Fruit fly (Drosophila melanogaster) whole organism, embryonic: ENCODE measurements around the gene Fum1.
A peak's percentile ranks its signal among the peaks of the same experiment; 100 is the strongest.

Experiments
- Antp ChIP-seq: fragments of 200-800 bp; sonication (Bioruptor generic); optimal IDR thresholded peaks from 3 replicates; lab custom pipeline; 2016; ENCODE audit warnings: missing biosample characterization, missing genetic modification characterization
- B-H1 ChIP-seq: fragments of 200-800 bp; sonication (Bioruptor generic); IDR thresholded peaks from 3 replicates; pipeline ENCODE4 v1.3.6; 2022; ENCODE audit warnings: missing biosample characterization, missing genetic modification characterization
- CG10274 ChIP-seq: fragments of 200-800 bp; sonication (Bioruptor generic); optimal IDR thresholded peaks from 3 replicates; lab custom pipeline; 2017; ENCODE audit warnings: missing biosample characterization, mild to moderate bottlenecking, missing genetic modification characterization
- CG11085 ChIP-seq: fragments of 200-800 bp; sonication (Bioruptor generic); IDR thresholded peaks from 2 replicates; pipeline ENCODE4 v1.3.6; 2022; ENCODE audit warnings: missing biosample characterization, missing genetic modification characterization
- CG11504 ChIP-seq: fragments of 200-800 bp; sonication (Bioruptor generic); optimal IDR thresholded peaks from 3 replicates; lab custom pipeline; 2019; ENCODE audit warnings: missing biosample characterization, mild to moderate bottlenecking, missing genetic modification characterization, moderate library complexity
- CG14710 ChIP-seq: fragments of 200-800 bp; sonication (Bioruptor generic); optimal IDR thresholded peaks from 3 replicates; lab custom pipeline; 2019; ENCODE audit warnings: missing biosample characterization, mild to moderate bottlenecking, missing genetic modification characterization, moderate library complexity
- CG15514 ChIP-seq: fragments of 200-800 bp; sonication (Bioruptor generic); optimal IDR thresholded peaks from 3 replicates; lab custom pipeline; 2017; ENCODE audit warnings: missing biosample characterization, missing genetic modification characterization, mild to moderate bottlenecking, moderate library complexity, missing genetic modification reagents
- CG1603 ChIP-seq: fragments of 200-800 bp; sonication (Bioruptor generic); optimal IDR thresholded peaks from 2 replicates; lab custom pipeline; 2019; ENCODE audit warnings: missing biosample characterization, mild to moderate bottlenecking, missing genetic modification characterization, moderate library complexity
- CG17912 ChIP-seq: fragments of 200-800 bp; sonication (Bioruptor generic); optimal IDR thresholded peaks from 2 replicates; lab custom pipeline; 2018; ENCODE audit warnings: missing biosample characterization, mild to moderate bottlenecking, missing genetic modification characterization
- CG1792 ChIP-seq: fragments of 200-800 bp; sonication (Bioruptor generic); optimal IDR thresholded peaks from 2 replicates; lab custom pipeline; 2016; ENCODE audit warnings: missing biosample characterization, missing genetic modification characterization
- CG2202 ChIP-seq: fragments of 200-800 bp; sonication (Bioruptor generic); optimal IDR thresholded peaks from 2 replicates; lab custom pipeline; 2018; ENCODE audit warnings: missing biosample characterization, mild to moderate bottlenecking, missing genetic modification characterization
- CG2678 ChIP-seq: fragments of 200-800 bp; sonication (Bioruptor generic); optimal IDR thresholded peaks from 3 replicates; lab custom pipeline; 2019; ENCODE audit warnings: missing biosample characterization, mild to moderate bottlenecking, missing genetic modification characterization, moderate library complexity
- CG3847 ChIP-seq: fragments of 200-800 bp; sonication (Bioruptor generic); IDR thresholded peaks from 2 replicates; pipeline ENCODE4 v1.3.6; 2022; ENCODE audit warnings: missing biosample characterization, missing genetic modification characterization
- CG42726 ChIP-seq: fragments of 200-800 bp; sonication (Bioruptor generic); IDR thresholded peaks from 2 replicates; pipeline ENCODE4 v1.3.6; 2022; ENCODE audit warnings: missing biosample characterization, missing genetic modification characterization; ENCODE audit not compliant: partially characterized antibody
- CG4282 ChIP-seq: fragments of 200-800 bp; sonication (Bioruptor generic); optimal IDR thresholded peaks from 2 replicates; lab custom pipeline; 2016; ENCODE audit warnings: missing biosample characterization, missing genetic modification characterization
- CG6654 ChIP-seq: fragments of 200-800 bp; sonication (Bioruptor generic); optimal IDR thresholded peaks from 2 replicates; lab custom pipeline; 2017; ENCODE audit warnings: missing biosample characterization, mild to moderate bottlenecking, missing genetic modification characterization
- CG6854 ChIP-seq: fragments of 200-800 bp; sonication (Bioruptor generic); optimal IDR thresholded peaks from 3 replicates; lab custom pipeline; 2017; ENCODE audit warnings: missing biosample characterization, mild to moderate bottlenecking, missing genetic modification characterization
- CG7839 ChIP-seq: fragments of 200-800 bp; sonication (Bioruptor generic); optimal IDR thresholded peaks from 3 replicates; lab custom pipeline; 2018; ENCODE audit warnings: missing biosample characterization, mild to moderate bottlenecking, missing genetic modification characterization, moderate library complexity
- CG8765 ChIP-seq: fragments of 200-800 bp; sonication (Bioruptor generic); IDR thresholded peaks from 2 replicates; pipeline ENCODE4 v1.3.6; 2022; ENCODE audit warnings: missing biosample characterization, missing genetic modification characterization
- CG8944 ChIP-seq: fragments of 200-800 bp; sonication (Bioruptor generic); optimal IDR thresholded peaks from 3 replicates; lab custom pipeline; 2016; ENCODE audit warnings: missing biosample characterization, missing genetic modification characterization
- Camta ChIP-seq: fragments of 200-800 bp; sonication (Bioruptor generic); optimal IDR thresholded peaks from 2 replicates; lab custom pipeline; 2016; ENCODE audit warnings: missing biosample characterization, missing genetic modification characterization
- Chrac-16 ChIP-seq: fragments of 200-800 bp; sonication (Bioruptor generic); optimal IDR thresholded peaks from 3 replicates; lab custom pipeline; 2016; ENCODE audit warnings: missing biosample characterization, missing genetic modification characterization
- D ChIP-seq, 2 experiments: fragments of 200-800 bp in 1 of 2; fragments of >200 bp in 1 of 2; sonication (Bioruptor generic) in 1 of 2; optimal IDR thresholded peaks; 2 replicates in 1 of 2; 3 replicates in 1 of 2; lab custom pipeline; 2017; ENCODE audit warnings: mild to moderate bottlenecking in 1 of 2, missing biosample characterization in 1 of 2, missing genetic modification characterization in 1 of 2, missing genetic modification reagents in 1 of 2
- Doc3 ChIP-seq: fragments of 200-800 bp; sonication (Bioruptor generic); IDR thresholded peaks from 3 replicates; pipeline ENCODE4 v1.3.6; 2022; ENCODE audit warnings: missing biosample characterization, missing genetic modification characterization; ENCODE audit not compliant: partially characterized antibody
- Drgx ChIP-seq: fragments of 200-800 bp; sonication (Bioruptor generic); IDR thresholded peaks from 2 replicates; pipeline ENCODE4 v1.3.6; 2022; ENCODE audit warnings: missing biosample characterization, missing genetic modification characterization
- Eip74EF ChIP-seq, 2 experiments: fragments of 200-800 bp in 1 of 2; fragments of >200 bp in 1 of 2; sonication (Bioruptor generic) in 1 of 2; optimal IDR thresholded peaks; 2 replicates each; lab custom pipeline; 2017 to 2019; ENCODE audit warnings: missing biosample characterization in 2 of 2, missing genetic modification characterization in 2 of 2, mild to moderate bottlenecking in 1 of 2, moderate library complexity in 1 of 2
- Sry-β ChIP-seq: fragments of 200-800 bp; sonication (Bioruptor generic); optimal IDR thresholded peaks from 2 replicates; lab custom pipeline; 2018; ENCODE audit warnings: missing biosample characterization, mild to moderate bottlenecking, missing genetic modification characterization, moderate library complexity
- TFAM ChIP-seq: fragments of 200-800 bp; sonication (Bioruptor generic); optimal IDR thresholded peaks from 2 replicates; lab custom pipeline; 2017; ENCODE audit warnings: missing biosample characterization, missing genetic modification characterization, inconsistent platforms
- bab2 ChIP-seq: fragments of 200-800 bp; sonication (Bioruptor generic); optimal IDR thresholded peaks from 2 replicates; lab custom pipeline; 2016; ENCODE audit warnings: missing biosample characterization, missing genetic modification characterization
- bbx ChIP-seq: fragments of 200-800 bp; sonication (Bioruptor generic); IDR thresholded peaks from 2 replicates; pipeline ENCODE4 v1.3.6; 2022; ENCODE audit warnings: missing biosample characterization, missing genetic modification characterization; ENCODE audit not compliant: partially characterized antibody
- br ChIP-seq: fragments of >200 bp; optimal IDR thresholded peaks from 2 replicates; lab custom pipeline; 2017
- fd64A ChIP-seq: fragments of 200-800 bp; sonication (Bioruptor generic); optimal IDR thresholded peaks from 3 replicates; lab custom pipeline; 2018; ENCODE audit warnings: missing biosample characterization, mild to moderate bottlenecking, missing genetic modification characterization
- fru ChIP-seq: fragments of >200 bp; optimal IDR thresholded peaks from 2 replicates; lab custom pipeline; 2017
- gt ChIP-seq: fragments of 200-800 bp; sonication (Bioruptor generic); IDR thresholded peaks from 2 replicates; pipeline ENCODE4 v1.3.6; 2022; ENCODE audit warnings: missing biosample characterization, missing genetic modification characterization
- h ChIP-seq: fragments of >200 bp; optimal IDR thresholded peaks from 2 replicates; lab custom pipeline; 2017
- kni ChIP-seq: fragments of 200-800 bp; sonication (Bioruptor generic); optimal IDR thresholded peaks from 3 replicates; lab custom pipeline; 2017; ENCODE audit warnings: mild to moderate bottlenecking, missing biosample characterization, missing genetic modification reagents, missing genetic modification characterization
- lmd ChIP-seq: fragments of 200-800 bp; sonication (Bioruptor generic); IDR thresholded peaks from 2 replicates; pipeline ENCODE4 v1.3.6; 2022; ENCODE audit warnings: missing biosample characterization, missing genetic modification characterization
- nerfin-1 ChIP-seq: fragments of 200-800 bp; sonication (Bioruptor generic); optimal IDR thresholded peaks from 3 replicates; lab custom pipeline; 2019; ENCODE audit warnings: missing biosample characterization, mild to moderate bottlenecking, missing genetic modification characterization, moderate library complexity
- onecut ChIP-seq: fragments of 200-800 bp; sonication (Bioruptor generic); IDR thresholded peaks from 2 replicates; pipeline ENCODE4 v1.3.6; 2022; ENCODE audit warnings: missing biosample characterization, missing genetic modification characterization
- otp ChIP-seq: fragments of 200-800 bp; sonication (Bioruptor generic); IDR thresholded peaks from 3 replicates; pipeline ENCODE4, ENCODE4 v1.3.6; 2022; ENCODE audit warnings: missing biosample characterization, missing genetic modification characterization
- phol ChIP-seq: fragments of 200-800 bp; sonication (Bioruptor generic); optimal IDR thresholded peaks from 3 replicates; lab custom pipeline; 2018; ENCODE audit warnings: missing biosample characterization, mild to moderate bottlenecking, missing genetic modification characterization, moderate library complexity
- slbo ChIP-seq: fragments of 200-800 bp; sonication (Bioruptor generic); IDR thresholded peaks from 2 replicates; pipeline ENCODE4 v1.3.6; 2022; ENCODE audit warnings: missing biosample characterization, missing genetic modification characterization
- slp2 ChIP-seq: fragments of 200-800 bp; sonication (Bioruptor generic); optimal IDR thresholded peaks from 2 replicates; lab custom pipeline; 2016; ENCODE audit warnings: missing biosample characterization, missing genetic modification characterization
- tio ChIP-seq: fragments of 200-800 bp; sonication (Bioruptor generic); optimal IDR thresholded peaks from 2 replicates; lab custom pipeline; 2017; ENCODE audit warnings: missing biosample characterization, missing genetic modification characterization, inconsistent platforms
- tna ChIP-seq: fragments of 200-800 bp; sonication (Bioruptor generic); IDR thresholded peaks from 2 replicates; pipeline ENCODE4 v1.3.6; 2022; ENCODE audit warnings: missing biosample characterization, missing genetic modification characterization; ENCODE audit not compliant: partially characterized antibody
- trh ChIP-seq: fragments of 200-800 bp; sonication (Bioruptor generic); optimal IDR thresholded peaks from 2 replicates; lab custom pipeline; 2016; ENCODE audit warnings: missing biosample characterization, missing genetic modification characterization
- vvl ChIP-seq: fragments of 200-800 bp; sonication (Bioruptor generic); IDR thresholded peaks from 2 replicates; pipeline ENCODE4 v1.3.6; 2022; ENCODE audit warnings: missing biosample characterization, missing genetic modification characterization
- yki ChIP-seq: fragments of >200 bp; optimal IDR thresholded peaks from 3 replicates; lab custom pipeline; 2018
- z ChIP-seq: fragments of 200-800 bp; sonication (Bioruptor generic); IDR thresholded peaks from 3 replicates; pipeline ENCODE4 v1.3.6; 2022; ENCODE audit warnings: missing biosample characterization, missing genetic modification characterization
- zen ChIP-seq: fragments of 200-800 bp; sonication (Bioruptor generic); optimal IDR thresholded peaks from 3 replicates; lab custom pipeline; 2018; ENCODE audit warnings: missing biosample characterization, mild to moderate bottlenecking, missing genetic modification characterization, moderate library complexity
- zen2 ChIP-seq: fragments of 200-800 bp; sonication (Bioruptor generic); IDR thresholded peaks from 3 replicates; pipeline ENCODE4 v1.3.6; 2022; ENCODE audit warnings: missing biosample characterization, missing genetic modification characterization; ENCODE audit not compliant: partially characterized antibody

Fum1 gene

DNA sequence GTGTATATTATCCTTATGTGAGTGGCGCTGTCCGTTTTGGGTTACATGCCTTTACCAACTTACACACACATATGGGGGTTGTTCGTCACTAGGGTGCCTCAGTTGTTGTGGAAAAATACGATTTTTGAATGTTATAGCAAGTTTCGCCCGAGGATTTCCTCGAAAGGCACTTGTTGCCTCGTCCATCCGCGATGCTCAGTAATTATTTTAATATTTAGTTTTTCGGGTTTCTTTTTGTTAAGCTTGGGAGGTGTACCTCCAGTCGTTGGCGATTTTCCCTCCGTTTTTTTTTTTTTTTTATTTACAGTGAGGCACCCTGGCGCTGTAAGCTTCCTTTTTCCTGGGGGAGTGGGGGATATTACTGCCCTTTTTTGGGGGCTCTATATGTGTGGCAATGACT lies 18.2 kb downstream of the Fum1 start (continued):
- TF ChIP-seq vvl = peak; percentile 86
- no peak for TF ChIP-seq zen2 (GFP tag; lab: Robert Waterston, UW)
- TF ChIP-seq br (lab: Kevin White, UChicago) = no peak
- TF ChIP-seq z (GFP tag; lab: Robert Waterston, UW) = no peak
- no peak for TF ChIP-seq fd64A
- TF ChIP-seq Eip74EF (GFP tag; optimal IDR thresholded peaks at IDR 0.05; lab: Kevin White, UChicago) = peak in 1 of 2 experiments; percentile 58
- peak; percentile 25 for TF ChIP-seq CG6654
- TF ChIP-seq gt = no peak; the same call in 1 of the 2 replicates
- peak; percentile 33 for TF ChIP-seq Chrac-16 (GFP tag; lab: Kevin White, UChicago)
- peak; percentile 71 for TF ChIP-seq slbo
- no peak for TF ChIP-seq trh
- TF ChIP-seq D (optimal IDR thresholded peaks at IDR 0.05; lab: Kevin White, UChicago) = no peak
- peak; percentile 30 for TF ChIP-seq D (GFP tag; optimal IDR thresholded peaks at IDR 0.05; lab: Kevin White, UChicago)
- TF ChIP-seq CG11085 = no peak
- no peak for TF ChIP-seq zen
- peak; percentile 74 for TF ChIP-seq CG11504 (tag; lab: Kevin White, UChicago)
- TF ChIP-seq CG8765 (GFP tag; lab: Robert Waterston, UW) = 0 out of 2 replicates have a peak, but pooled peaks have one; percentile 16
- peak; percentile 19 for TF ChIP-seq slp2 (GFP tag; lab: Kevin White, UChicago)
- no peak for TF ChIP-seq TFAM
- peak; percentile 86 for TF ChIP-seq CG2678 (tag; lab: Kevin White, UChicago)
- no peak for TF ChIP-seq h (lab: Kevin White, UChicago)
- no peak for TF ChIP-seq CG8944 (GFP tag; lab: Kevin White, UChicago)
- peak; percentile 74 for TF ChIP-seq CG6854
- peak; percentile 71 for TF ChIP-seq CG15514
- no peak for TF ChIP-seq tna (GFP tag; lab: Robert Waterston, UW)
- peak; percentile 32 for TF ChIP-seq Antp (GFP tag; lab: Kevin White, UChicago)
- TF ChIP-seq Doc3 = no peak
- TF ChIP-seq CG1792 (GFP tag; lab: Kevin White, UChicago) = peak; percentile 33
- peak; percentile 76 for TF ChIP-seq Drgx
- TF ChIP-seq CG4282 = peak; percentile 10
- peak; percentile 27 for TF ChIP-seq CG2202 (tag; lab: Kevin White, UChicago)
- no peak for TF ChIP-seq fru (lab: Kevin White, UChicago)
- peak; percentile 49 for TF ChIP-seq bab2 (GFP tag; lab: Kevin White, UChicago)
- peak; percentile 49 for TF ChIP-seq CG14710
- TF ChIP-seq nerfin-1 = peak; percentile 63
- TF ChIP-seq CG17912 (GFP tag; lab: Kevin White, UChicago) = no peak
- TF ChIP-seq otp (GFP tag; lab: Robert Waterston, UW) = peak; percentile 65; the same call in 1 of the 3 replicates
- no peak for TF ChIP-seq tio (GFP tag; lab: Kevin White, UChicago)
- no peak; the same call in 2 of the 3 replicates for TF ChIP-seq B-H1 (GFP tag; lab: Robert Waterston, UW)
- no peak for TF ChIP-seq bbx (GFP tag; lab: Robert Waterston, UW)
- peak; percentile 59; the same call in 1 of the 2 replicates for TF ChIP-seq CG3847 (GFP tag; lab: Robert Waterston, UW)
- no peak for TF ChIP-seq CG10274 (GFP tag; lab: Kevin White, UChicago)
- no peak for TF ChIP-seq yki (lab: Kevin White, UChicago)
- peak; percentile 59 for TF ChIP-seq phol (tag; lab: Kevin White, UChicago)
- peak; percentile 58 for TF ChIP-seq lmd (GFP tag; lab: Robert Waterston, UW)
- no peak for TF ChIP-seq Sry-β (GFP tag; lab: Kevin White, UChicago)
- peak; percentile 49; the same call in 1 of the 2 replicates for TF ChIP-seq onecut
- no peak for TF ChIP-seq CG42726 (GFP tag; lab: Robert Waterston, UW)
- peak; percentile 5 for TF ChIP-seq kni (GFP tag; lab: Kevin White, UChicago)
- peak; percentile 71 for TF ChIP-seq CG7839 (tag; lab: Kevin White, UChicago)
- peak; percentile 40 for TF ChIP-seq Camta (GFP tag; lab: Kevin White, UChicago)
- TF ChIP-seq CG1603 (tag; lab: Kevin White, UChicago) = no peak
